Worm (Caenorhabditis elegans) whole organism, L4/young adult: ENCODE data around the gene hpo-30.

Experiments
- W03F9.2 ChIP-seq: fragments of 150-350 bp; optimal IDR thresholded peaks from 2 replicates; lab custom pipeline; 2014; ENCODE audit warnings: missing biosample characterization, missing genetic modification characterization
- dao-5 ChIP-seq: sonication (generic microtip); optimal IDR thresholded peaks from 2 replicates; lab custom pipeline; 2016; ENCODE audit warnings: missing genotype, missing genetic modification characterization, moderate library complexity, missing compliant biosample characterization
- him-1 ChIP-seq: sonication (generic microtip); optimal IDR thresholded peaks from 2 replicates; lab custom pipeline; 2016; ENCODE audit warnings: missing genotype, missing genetic modification reagents, missing genetic modification characterization, missing compliant biosample characterization

- TF ChIP-seq him-1 (tag; lab: Kevin White, UChicago) (no peak), dao-5 (tag; lab: Kevin White, UChicago) (no peak), W03F9.2 (peak; percentile 19)
These were observed 38.7 kb downstream of the hpo-30 start, which contains the start of the genes tsfm-1 and capg-2 for ce11 chrV:12271495-12271894.
